Worm (Caenorhabditis elegans) whole organism, L1 larva: ENCODE data around the gene pcp-1.

ENCODE experiments used
- F16B12.6 ChIP-seq: fragments of 150-350 bp; optimal IDR thresholded peaks from 2 replicates; lab custom pipeline; 2014; ENCODE audit warnings: missing biosample characterization, missing genetic modification characterization
- ama-1 ChIP-seq: fragments of 150-350 bp; optimal IDR thresholded peaks from 2 replicates; lab custom pipeline; 2014
- ceh-82 ChIP-seq, 3 experiments: fragments of 150-350 bp in 1 of 3; sonication (generic microtip) in 2 of 3; optimal IDR thresholded peaks; 2 replicates each; lab custom pipeline; 2014 to 2017; ENCODE audit warnings: missing biosample characterization in 3 of 3, missing genetic modification characterization in 3 of 3
- elt-2 ChIP-seq: sonication (generic microtip); optimal IDR thresholded peaks from 2 replicates; lab custom pipeline; 2016; ENCODE audit warnings: missing genetic modification characterization, mild to moderate bottlenecking, inconsistent platforms, missing compliant biosample characterization, missing genetic modification reagents
- hlh-17 ChIP-seq: fragments of 200-800 bp; sonication (Bioruptor generic); optimal IDR thresholded peaks from 2 replicates; lab custom pipeline; 2018; ENCODE audit warnings: missing genetic modification characterization, mild to moderate bottlenecking, missing compliant biosample characterization, moderate library complexity, borderline replicate concordance
- nhr-28 ChIP-seq: fragments of 150-350 bp; optimal IDR thresholded peaks from 2 replicates; lab custom pipeline; 2014; ENCODE audit warnings: missing biosample characterization, missing genetic modification characterization
- sptf-1 ChIP-seq: fragments of 150-350 bp; optimal IDR thresholded peaks from 2 replicates; lab custom pipeline; 2014; ENCODE audit warnings: missing biosample characterization, missing genetic modification characterization
- swsn-7 ChIP-seq: sonication (generic microtip); optimal IDR thresholded peaks from 2 replicates; lab custom pipeline; 2016; ENCODE audit warnings: missing genetic modification characterization, missing compliant biosample characterization
- zag-1 ChIP-seq: fragments of 150-350 bp; optimal IDR thresholded peaks from 2 replicates; lab custom pipeline; 2014; ENCODE audit warnings: missing biosample characterization, missing genetic modification characterization

DNA sequence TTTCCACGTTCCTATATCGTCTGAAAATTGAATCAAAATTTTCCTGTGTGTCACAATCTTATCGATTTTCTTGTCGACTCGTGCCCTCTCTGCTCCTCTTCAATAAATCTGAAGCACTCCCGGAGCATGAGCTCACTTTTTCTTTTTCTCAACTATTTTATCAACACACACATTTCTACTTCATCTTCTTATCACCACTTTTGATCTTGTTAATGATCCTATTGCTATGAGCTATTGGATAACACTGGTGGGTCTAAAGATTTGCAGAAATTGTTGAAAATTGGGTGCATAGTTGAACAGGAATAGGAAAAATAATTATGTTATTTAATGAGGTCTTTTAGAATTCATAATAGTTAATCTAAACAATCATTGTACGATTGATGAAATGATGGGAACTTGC is 46.5 kb downstream of the pcp-1 start:
- TF ChIP-seq ama-1 (lab: Kevin White, UChicago) (no peak), hlh-17 (GFP tag; lab: Kevin White, UChicago) (no peak), zag-1 (tag; lab: Kevin White, UChicago) (no peak), nhr-28 (tag; lab: Kevin White, UChicago) (no peak), sptf-1 (tag; lab: Kevin White, UChicago) (no peak), F16B12.6 (tag; lab: Kevin White, UChicago) (no peak), elt-2 (tag; lab: Kevin White, UChicago) (no peak), swsn-7 (tag; lab: Kevin White, UChicago) (no peak), ceh-82 (tag; optimal IDR thresholded peaks at IDR 0.05; lab: Kevin White, UChicago) (no peak)
